Fruit fly (Drosophila melanogaster): Measurements from ENCODE around the gene CG11983.

CG11983 gene

dm6 chr3R:8978768-8979167, 29.4 kb upstream of the CG11983 start (continued):
- TF ChIP-seq CG13894 (tag; optimal IDR thresholded peaks at IDR 0.05) (no peak), CG16779 (GFP tag; IDR thresholded peaks at IDR 0.05) (no peak), onecut (GFP tag; IDR thresholded peaks at IDR 0.05) (0 out of 2 replicates have a peak, but pooled peaks have one; percentile 12), usp (GFP tag; optimal IDR thresholded peaks at IDR 0.05) (no peak), Dll (GFP tag; IDR thresholded peaks at IDR 0.05; ENCODE audit: partially characterized antibody) (no peak), dmrt99B (tag; optimal IDR thresholded peaks at IDR 0.05) (peak; percentile 72), Drgx (GFP tag; IDR thresholded peaks at IDR 0.05) (no peak), sob (GFP tag; IDR thresholded peaks at IDR 0.05) (no peak), Sox100B (GFP tag; optimal IDR thresholded peaks at IDR 0.05) (peak; percentile 13), CG9817 (tag; optimal IDR thresholded peaks at IDR 0.05) (peak; percentile 11), CG10209 (GFP tag; optimal IDR thresholded peaks at IDR 0.05) (peak; percentile 16), H15 (GFP tag; IDR thresholded peaks at IDR 0.05) (peak; percentile 63; the same call in 2 of the 3 replicates), gcm (GFP tag; optimal IDR thresholded peaks at IDR 0.05) (no peak), CG6654 (GFP tag; optimal IDR thresholded peaks at IDR 0.05) (no peak), CG6791 (GFP tag; IDR thresholded peaks at IDR 0.05; ENCODE audit: partially characterized antibody) (no peak), her (GFP tag; optimal IDR thresholded peaks at IDR 0.05) (no peak), p53 (GFP tag; optimal IDR thresholded peaks at IDR 0.05) (no peak), CG31224 (GFP tag; IDR thresholded peaks at IDR 0.05) (no peak), CoRest (tag; optimal IDR thresholded peaks at IDR 0.05) (peak; percentile 54), CG17186 (GFP tag; optimal IDR thresholded peaks at IDR 0.05) (no peak), exex (tag; optimal IDR thresholded peaks at IDR 0.05) (no peak), CG2120 (GFP tag; optimal IDR thresholded peaks at IDR 0.05) (no peak), C15 (GFP tag; IDR thresholded peaks at IDR 0.05) (0 out of 3 replicates have a peak, but pooled peaks have one; percentile 31), org-1 (GFP tag; optimal IDR thresholded peaks at IDR 0.05) (no peak), Blimp-1 (GFP tag; optimal IDR thresholded peaks at IDR 0.05) (peak; percentile 79), gsb-n (tag; optimal IDR thresholded peaks at IDR 0.05) (peak; percentile 53), Meics (GFP tag; optimal IDR thresholded peaks at IDR 0.05) (no peak), prd (optimal IDR thresholded peaks at IDR 0.05) (no peak), prd (GFP tag; IDR thresholded peaks at IDR 0.05) (peak; percentile 56), pita (GFP tag; optimal IDR thresholded peaks at IDR 0.05) (no peak), ara (GFP tag; IDR thresholded peaks at IDR 0.05) (peak; percentile 53; the same call in 1 of the 2 replicates), Camta (GFP tag; optimal IDR thresholded peaks at IDR 0.05) (no peak), CG16815 (GFP tag; optimal IDR thresholded peaks at IDR 0.05) (no peak), mirr (GFP tag; optimal IDR thresholded peaks at IDR 0.05) (no peak), tap (tag; optimal IDR thresholded peaks at IDR 0.05) (no peak), Eip74EF (GFP tag; optimal IDR thresholded peaks at IDR 0.05) (peak in 1 of 2 experiments; percentile 6), bcd (GFP tag; optimal IDR thresholded peaks at IDR 0.05) (peak; percentile 12), dan (GFP tag; IDR thresholded peaks at IDR 0.05) (no peak), Ssrp (tag; optimal IDR thresholded peaks at IDR 0.05) (peak; percentile 66), CG10274 (GFP tag; optimal IDR thresholded peaks at IDR 0.05) (no peak), Hand (GFP tag; optimal IDR thresholded peaks at IDR 0.05) (no peak), Six4 (GFP tag; optimal IDR thresholded peaks at IDR 0.05) (no peak), CG15011 (GFP tag; optimal IDR thresholded peaks at IDR 0.05) (no peak), kni (GFP tag; optimal IDR thresholded peaks at IDR 0.05) (no peak), oc (tag; optimal IDR thresholded peaks at IDR 0.05) (peak; percentile 55), CG4707 (GFP tag; optimal IDR thresholded peaks at IDR 0.05) (peak; percentile 8), CG10366 (GFP tag; IDR thresholded peaks at IDR 0.05) (peak; percentile 49; the same call in 1 of the 2 replicates), Lhr (GFP tag; optimal IDR thresholded peaks at IDR 0.05) (no peak), wek (GFP tag; optimal IDR thresholded peaks at IDR 0.05) (no peak), cwo (GFP tag; optimal IDR thresholded peaks at IDR 0.05) (no peak)

All from whole organism, embryonic.